Worm (Caenorhabditis elegans): Measurements from ENCODE around the gene cup-4.

DNA sequence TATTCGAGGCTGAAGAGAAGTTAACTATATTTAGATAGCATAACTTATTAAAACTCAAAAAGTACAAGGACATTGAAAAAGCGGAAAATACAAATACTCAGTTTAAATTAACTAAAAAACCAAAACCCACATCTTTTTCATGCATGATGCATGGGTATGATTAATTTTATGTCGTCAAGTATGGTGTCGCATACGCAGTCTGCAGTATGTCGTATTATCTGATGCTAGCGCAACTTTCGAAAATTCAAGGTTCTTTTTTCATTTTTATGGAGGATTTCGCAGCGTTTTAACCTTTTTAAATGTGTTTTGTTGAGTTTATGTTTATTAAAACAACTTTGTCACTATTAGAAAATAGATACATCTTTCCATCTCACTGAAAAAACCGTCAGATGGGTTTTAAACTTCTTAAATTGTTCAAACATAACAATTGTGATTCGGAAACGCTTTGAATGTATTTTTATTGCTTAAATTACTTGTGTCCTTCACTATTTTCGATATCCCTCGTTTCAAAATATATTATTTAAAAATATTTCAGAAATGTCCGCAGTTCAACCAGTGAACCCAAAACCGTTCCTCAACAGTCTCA is 4.7 kb upstream of the cup-4 start, which contains the start of gene snr-5:
- no peak for TF ChIP-seq ama-1 (optimal IDR thresholded peaks at IDR 0.05)
- TF ChIP-seq sox-4 (tag; optimal IDR thresholded peaks at IDR 0.05) = no peak
- peak; percentile 14 for TF ChIP-seq rnt-1 (tag; optimal IDR thresholded peaks at IDR 0.05)
- no peak for TF ChIP-seq hlh-4 (tag; optimal IDR thresholded peaks at IDR 0.05)
- no peak for TF ChIP-seq nhr-76 (tag; optimal IDR thresholded peaks at IDR 0.05)
- TF ChIP-seq fos-1 (tag; optimal IDR thresholded peaks at IDR 0.05) = no peak
- no peak for TF ChIP-seq snpc-4 (tag; optimal IDR thresholded peaks at IDR 0.05)
- no peak for TF ChIP-seq nhr-28 (tag; optimal IDR thresholded peaks at IDR 0.05)
- TF ChIP-seq nhr-11 (tag; optimal IDR thresholded peaks at IDR 0.05) = no peak
- no peak for TF ChIP-seq nhr-237 (tag; optimal IDR thresholded peaks at IDR 0.05)
- TF ChIP-seq unc-86 (tag; optimal IDR thresholded peaks at IDR 0.05) = no peak
- no peak for TF ChIP-seq lin-15B (tag; optimal IDR thresholded peaks at IDR 0.05)
- no peak for TF ChIP-seq C16A3.4 (tag; optimal IDR thresholded peaks at IDR 0.05)

Measured in whole organism, L1 larva.